Fruit fly (Drosophila melanogaster): Measurements from ENCODE around the gene mdy.
A peak's percentile ranks its signal among the peaks of the same experiment; 100 is the strongest.

mdy gene

DNA sequence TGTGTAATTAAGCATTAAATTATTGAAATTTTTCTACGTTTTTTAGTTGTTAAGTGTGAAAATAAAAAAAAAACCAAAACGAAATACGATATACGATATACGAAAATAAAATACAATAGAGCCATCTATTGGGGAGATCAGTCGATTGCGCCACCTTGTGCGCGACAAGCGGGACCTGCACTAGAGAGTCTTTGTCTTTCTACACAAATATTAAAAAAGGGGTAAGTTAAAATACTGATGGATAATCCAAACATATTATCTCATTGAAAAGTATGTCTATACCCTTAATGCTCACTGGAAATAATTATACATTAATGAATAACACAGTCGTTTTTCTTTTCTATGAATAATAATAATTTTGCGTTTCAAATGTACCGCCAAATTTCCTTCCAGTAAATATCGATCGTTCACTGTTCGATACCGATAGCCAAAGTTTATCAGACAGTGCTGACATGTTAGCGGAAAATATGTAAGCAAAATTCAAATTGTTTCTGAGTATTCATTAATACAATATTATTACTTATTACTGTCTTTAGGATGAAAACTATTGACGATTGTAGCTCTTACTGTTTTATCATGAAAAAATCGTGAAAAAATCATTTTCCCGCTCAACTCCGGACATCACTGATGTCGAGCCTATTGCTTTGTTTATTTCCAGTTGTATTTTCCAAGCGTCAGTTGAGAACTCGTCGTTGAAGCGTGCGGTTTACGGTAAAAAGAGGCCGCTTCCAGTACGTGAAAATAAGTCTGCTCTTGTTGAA, at the start of gene mdy:
Gene mdy (plus strand): TSS at position 672 of the 761 bp plus-strand sequence.
- TF ChIP-seq Hr38 (GFP tag; optimal IDR thresholded peaks at IDR 0.05), result no peak
- TF ChIP-seq Hr4 (GFP tag; optimal IDR thresholded peaks at IDR 0.05), result peak; percentile 58
- peak; percentile 41 for TF ChIP-seq achi (GFP tag; optimal IDR thresholded peaks at IDR 0.05)
- peak; percentile 44; the same call in 1 of the 2 replicates for TF ChIP-seq CG15336 (GFP tag; IDR thresholded peaks at IDR 0.05)
- peak; percentile 58 for TF ChIP-seq OdsH (GFP tag; optimal IDR thresholded peaks at IDR 0.05)
- TF ChIP-seq esn (GFP tag; optimal IDR thresholded peaks at IDR 0.05), result peak; percentile 74
- no peak for TF ChIP-seq CG16779 (tag; optimal IDR thresholded peaks at IDR 0.05)
- TF ChIP-seq cyc (GFP tag; optimal IDR thresholded peaks at IDR 0.05), result peak; percentile 55
- TF ChIP-seq CG9139 (GFP tag; optimal IDR thresholded peaks at IDR 0.05), result no peak
- no peak for TF ChIP-seq fd85E (GFP tag; optimal IDR thresholded peaks at IDR 0.05)
- TF ChIP-seq Blimp-1 (GFP tag; optimal IDR thresholded peaks at IDR 0.05), result no peak
- TF ChIP-seq Lpt (GFP tag; optimal IDR thresholded peaks at IDR 0.05), result peak; percentile 44
- TF ChIP-seq svp (GFP tag), result peak; percentile 89
- TF ChIP-seq CG8632 (GFP tag; optimal IDR thresholded peaks at IDR 0.05), result peak; percentile 32
- peak; percentile 90 for TF ChIP-seq Sox14 (GFP tag; optimal IDR thresholded peaks at IDR 0.05)
- no peak for TF ChIP-seq spab (GFP tag; optimal IDR thresholded peaks at IDR 0.05)
- TF ChIP-seq vri (GFP tag; optimal IDR thresholded peaks at IDR 0.05), result peak; percentile 50
- TF ChIP-seq CG34406 (GFP tag; optimal IDR thresholded peaks at IDR 0.05), result no peak
- TF ChIP-seq Sox102F (GFP tag; optimal IDR thresholded peaks at IDR 0.05), result peak; percentile 68
- TF ChIP-seq Smox (GFP tag; optimal IDR thresholded peaks at IDR 0.05), result peak; percentile 64
- no peak for TF ChIP-seq CG7368 (GFP tag; optimal IDR thresholded peaks at IDR 0.05)
- peak; percentile 52 for TF ChIP-seq Gug (GFP tag; IDR thresholded peaks at IDR 0.05)
- no peak for TF ChIP-seq ss (GFP tag; optimal IDR thresholded peaks at IDR 0.05)
- TF ChIP-seq net (GFP tag; optimal IDR thresholded peaks at IDR 0.05), result peak; percentile 40
- peak; percentile 36 for TF ChIP-seq dsx (GFP tag; optimal IDR thresholded peaks at IDR 0.05; ENCODE audit: poor library complexity, severe bottlenecking)
- peak; percentile 53 for TF ChIP-seq Ets96B (tag; optimal IDR thresholded peaks at IDR 0.05)
- peak; percentile 36 for TF ChIP-seq CG11902 (GFP tag; optimal IDR thresholded peaks at IDR 0.05)
- peak; percentile 74 for TF ChIP-seq Met (GFP tag; optimal IDR thresholded peaks at IDR 0.05)
- TF ChIP-seq CG11762 (GFP tag; optimal IDR thresholded peaks at IDR 0.05; ENCODE audit: insufficient read depth), result peak; percentile 49
- no peak for TF ChIP-seq dac (GFP tag; optimal IDR thresholded peaks at IDR 0.05)
- TF ChIP-seq CG31627 (GFP tag; optimal IDR thresholded peaks at IDR 0.05), result peak; percentile 62
- TF ChIP-seq CG8119 (GFP tag; IDR thresholded peaks at IDR 0.05), result no peak; the same call in 2 of the 3 replicates
- peak; percentile 5 for TF ChIP-seq CG8319 (GFP tag; optimal IDR thresholded peaks at IDR 0.05)
- TF ChIP-seq pdm3 (GFP tag; optimal IDR thresholded peaks at IDR 0.05), result peak; percentile 57
- TF ChIP-seq CG6854 (GFP tag; optimal IDR thresholded peaks at IDR 0.05), result no peak
- TF ChIP-seq CG10631 (GFP tag; optimal IDR thresholded peaks at IDR 0.05), result peak; percentile 59
- TF ChIP-seq CG6808 (GFP tag; optimal IDR thresholded peaks at IDR 0.05), result peak; percentile 8
- TF ChIP-seq CG4318 (GFP tag; optimal IDR thresholded peaks at IDR 0.05), result peak; percentile 45
- TF ChIP-seq fd59A (GFP tag; optimal IDR thresholded peaks at IDR 0.05), result no peak
- TF ChIP-seq Sox15 (GFP tag; optimal IDR thresholded peaks at IDR 0.05), result no peak
- peak; percentile 46 for TF ChIP-seq Eip93F (GFP tag; optimal IDR thresholded peaks at IDR 0.05)
- peak; percentile 25 for TF ChIP-seq CG3032 (tag; optimal IDR thresholded peaks at IDR 0.05)
- TF ChIP-seq CG1621 (tag; optimal IDR thresholded peaks at IDR 0.05), result peak; percentile 38
- TF ChIP-seq lz (GFP tag; optimal IDR thresholded peaks at IDR 0.05), result peak; percentile 69
- TF ChIP-seq Eip78C (GFP tag), result peak; percentile 80
- TF ChIP-seq Hr39 (GFP tag; optimal IDR thresholded peaks at IDR 0.05), result peak; percentile 43
- TF ChIP-seq CG11294 (GFP tag; IDR thresholded peaks at IDR 0.05), result no peak; the same call in 1 of the 2 replicates
- TF ChIP-seq CG3919 (GFP tag; optimal IDR thresholded peaks at IDR 0.05), result peak; percentile 57
- peak; percentile 40 for TF ChIP-seq CG6792 (GFP tag; optimal IDR thresholded peaks at IDR 0.05)
- peak; percentile 20 for TF ChIP-seq CG10669 (GFP tag; optimal IDR thresholded peaks at IDR 0.05)
- peak; percentile 70; the same call in 2 of the 3 replicates for TF ChIP-seq CG6163 (GFP tag; IDR thresholded peaks at IDR 0.05)

Measured in whole organism, prepupa.